Worm (Caenorhabditis elegans) whole organism, young adult: ENCODE measurements around the gene C55A1.1.

Experiments used
- B0261.1 ChIP-seq: sonication (generic microtip); optimal IDR thresholded peaks from 2 replicates; lab custom pipeline; 2016; ENCODE audit warnings: mild to moderate bottlenecking, missing genetic modification characterization, moderate library complexity, missing compliant biosample characterization
- B0336.3 ChIP-seq: fragments of 200-800 bp; sonication (Bioruptor generic); IDR thresholded peaks from 2 replicates; pipeline ENCODE4 v1.3.6; 2022; ENCODE audit warnings: missing genetic modification characterization, missing compliant biosample characterization
- C06A6.2 ChIP-seq: fragments of 200-800 bp; sonication (Bioruptor generic); conservative IDR thresholded peaks from 2 replicates; pipeline ENCODE4 v1.3.6; 2022; ENCODE audit warnings: missing genetic modification characterization, missing compliant biosample characterization
- C17E4.6 ChIP-seq: fragments of 200-800 bp; sonication (Bioruptor generic); IDR thresholded peaks from 2 replicates; pipeline ENCODE4 v1.3.6; 2022; ENCODE audit warnings: missing genetic modification reagents, missing genetic modification characterization, missing compliant biosample characterization
- D2030.7 ChIP-seq: fragments of 200-800 bp; sonication (Bioruptor generic); IDR thresholded peaks from 2 replicates; pipeline ENCODE4 v1.3.6; 2022; ENCODE audit warnings: missing genetic modification reagents, missing genetic modification characterization, missing compliant biosample characterization
- F23B12.7 ChIP-seq: sonication (generic microtip); optimal IDR thresholded peaks from 2 replicates; lab custom pipeline; 2017; ENCODE audit warnings: missing genetic modification characterization, mild to moderate bottlenecking, missing compliant biosample characterization, antibody characterized with exemption, moderate library complexity; ENCODE audit not compliant: insufficient read depth
- F57A8.1 ChIP-seq: fragments of 200-800 bp; sonication (Bioruptor generic); optimal IDR thresholded peaks from 2 replicates; lab custom pipeline; 2018; ENCODE audit warnings: mild to moderate bottlenecking, missing genetic modification characterization, moderate library complexity, missing compliant biosample characterization
- T07F8.4 ChIP-seq: sonication (generic microtip); optimal IDR thresholded peaks from 2 replicates; lab custom pipeline; 2016; ENCODE audit warnings: mild to moderate bottlenecking, missing genetic modification characterization, moderate library complexity, missing compliant biosample characterization
- T26A5.8 ChIP-seq: sonication (generic microtip); optimal IDR thresholded peaks from 2 replicates; lab custom pipeline; 2016; ENCODE audit warnings: missing genetic modification characterization, missing compliant biosample characterization
- Y53G8AR.9 ChIP-seq: fragments of 200-800 bp; sonication (Bioruptor generic); conservative IDR thresholded peaks from 2 replicates; pipeline ENCODE4 v1.3.6; 2022; ENCODE audit warnings: missing genetic modification reagents, missing genetic modification characterization, missing compliant biosample characterization
- Y95B8A.8 ChIP-seq: fragments of 200-800 bp; sonication (Bioruptor generic); IDR thresholded peaks from 2 replicates; pipeline ENCODE4 v1.3.6; 2022; ENCODE audit warnings: missing genetic modification reagents, missing genetic modification characterization, missing compliant biosample characterization
- ZK185.1 ChIP-seq: sonication (generic microtip); optimal IDR thresholded peaks from 2 replicates; lab custom pipeline; 2016; ENCODE audit warnings: mild to moderate bottlenecking, missing genetic modification characterization, missing compliant biosample characterization; ENCODE audit not compliant: poor library complexity, severe bottlenecking
- ama-1 ChIP-seq, 3 experiments: fragments of 150-350 bp in 1 of 3; sonication (generic microtip) in 2 of 3; optimal IDR thresholded peaks; 2 replicates each; lab custom pipeline; 2014 to 2018; ENCODE audit warnings: missing biosample characterization in 2 of 3, missing genetic modification characterization in 2 of 3, missing genetic modification reagents in 2 of 3
- aptf-2 ChIP-seq: fragments of 200-800 bp; sonication (Bioruptor generic); conservative IDR thresholded peaks from 2 replicates; pipeline ENCODE4 v1.3.6; 2022; ENCODE audit warnings: missing genetic modification reagents, missing genetic modification characterization, missing compliant biosample characterization
- atf-7 ChIP-seq: sonication (generic microtip); optimal IDR thresholded peaks from 2 replicates; lab custom pipeline; 2017; ENCODE audit warnings: mild to moderate bottlenecking, missing genetic modification characterization, missing compliant biosample characterization
- attf-5 ChIP-seq: fragments of 200-800 bp; sonication (Bioruptor generic); optimal IDR thresholded peaks from 2 replicates; lab custom pipeline; 2018; ENCODE audit warnings: mild to moderate bottlenecking, missing genetic modification characterization, missing compliant biosample characterization
- bed-1 ChIP-seq: fragments of 200-800 bp; sonication (Bioruptor generic); IDR thresholded peaks from 2 replicates; pipeline ENCODE4 v1.3.6; 2022; ENCODE audit warnings: missing genetic modification reagents, missing genetic modification characterization, missing compliant biosample characterization
- ccch-3 ChIP-seq: fragments of 200-800 bp; sonication (Bioruptor generic); optimal IDR thresholded peaks from 2 replicates; lab custom pipeline; 2018; ENCODE audit warnings: mild to moderate bottlenecking, missing genetic modification characterization, missing compliant biosample characterization
- cebp-1 ChIP-seq, 2 experiments: fragments of 200-800 bp in 1 of 2; sonication (Bioruptor generic) in 1 of 2; sonication (generic microtip) in 1 of 2; IDR thresholded peaks in 1 of 2; optimal IDR thresholded peaks in 1 of 2; 2 replicates each; pipeline versions ENCODE4 v1.3.6 to Lab custom; 2017 to 2022; ENCODE audit warnings: missing compliant biosample characterization in 2 of 2, missing genetic modification characterization in 2 of 2, mild to moderate bottlenecking in 1 of 2, missing genetic modification reagents in 1 of 2, moderate library complexity in 1 of 2
- cebp-2 ChIP-seq: fragments of 200-800 bp; sonication (Bioruptor generic); IDR thresholded peaks from 2 replicates; pipeline ENCODE4 v1.3.6; 2022; ENCODE audit warnings: missing genetic modification characterization, missing compliant biosample characterization
- ceh-100 ChIP-seq: fragments of 200-800 bp; sonication (Bioruptor generic); IDR thresholded peaks from 2 replicates; pipeline ENCODE4 v1.3.6; 2022; ENCODE audit warnings: missing genetic modification reagents, missing genetic modification characterization, missing compliant biosample characterization
- ceh-58 ChIP-seq: fragments of 200-800 bp; sonication (Bioruptor generic); IDR thresholded peaks from 2 replicates; pipeline ENCODE4 v1.3.6; 2022; ENCODE audit warnings: missing genetic modification characterization, missing compliant biosample characterization
- ceh-79 ChIP-seq: sonication (generic microtip); optimal IDR thresholded peaks from 2 replicates; lab custom pipeline; 2017; ENCODE audit warnings: mild to moderate bottlenecking, missing genetic modification characterization, missing compliant biosample characterization
- chd-7 ChIP-seq: sonication (generic microtip); optimal IDR thresholded peaks from 2 replicates; lab custom pipeline; 2016; ENCODE audit warnings: mild to moderate bottlenecking, missing genetic modification characterization, moderate library complexity, missing compliant biosample characterization
- dox-1 ChIP-seq: fragments of 200-800 bp; sonication (Bioruptor generic); IDR thresholded peaks from 2 replicates; pipeline ENCODE4 v1.3.6; 2022; ENCODE audit warnings: missing genetic modification reagents, missing genetic modification characterization, missing compliant biosample characterization
- egl-44 ChIP-seq: fragments of 200-800 bp; sonication (Bioruptor generic); IDR thresholded peaks from 2 replicates; pipeline ENCODE4 v1.3.6; 2022; ENCODE audit warnings: missing genetic modification reagents, missing genetic modification characterization, missing compliant biosample characterization
- egrh-3 ChIP-seq: fragments of 200-800 bp; sonication (Bioruptor generic); IDR thresholded peaks from 2 replicates; pipeline ENCODE4 v1.3.6; 2022; ENCODE audit warnings: missing genetic modification reagents, missing genetic modification characterization, missing compliant biosample characterization
- ekl-4 ChIP-seq: fragments of 200-800 bp; sonication (Bioruptor generic); IDR thresholded peaks from 2 replicates; pipeline ENCODE4 v1.3.6; 2022; ENCODE audit warnings: missing genetic modification reagents, missing genetic modification characterization, missing compliant biosample characterization
- fkh-3 ChIP-seq: sonication (generic microtip); optimal IDR thresholded peaks from 2 replicates; lab custom pipeline; 2016; ENCODE audit warnings: mild to moderate bottlenecking, missing genetic modification characterization, missing compliant biosample characterization
- lag-1 ChIP-seq: fragments of 200-800 bp; sonication (Bioruptor generic); IDR thresholded peaks from 2 replicates; pipeline ENCODE4 v1.3.6; 2022; ENCODE audit warnings: missing genetic modification reagents, missing genetic modification characterization, missing compliant biosample characterization
- lin-26 ChIP-seq: fragments of 200-800 bp; sonication (Bioruptor generic); IDR thresholded peaks from 2 replicates; pipeline ENCODE4 v1.3.6; 2022; ENCODE audit warnings: missing genetic modification reagents, missing genetic modification characterization, missing compliant biosample characterization
- lin-54 ChIP-seq: fragments of 200-800 bp; sonication (Bioruptor generic); optimal IDR thresholded peaks from 2 replicates; lab custom pipeline; 2018; ENCODE audit warnings: mild to moderate bottlenecking, missing genetic modification characterization, missing compliant biosample characterization
- lir-1 ChIP-seq: fragments of 200-800 bp; sonication (Bioruptor generic); conservative IDR thresholded peaks from 2 replicates; pipeline ENCODE4 v1.3.6; 2022; ENCODE audit warnings: missing genetic modification reagents, missing genetic modification characterization, missing compliant biosample characterization
- madf-6 ChIP-seq: fragments of 200-800 bp; sonication (Bioruptor generic); IDR thresholded peaks from 2 replicates; pipeline ENCODE4 v1.3.6; 2022; ENCODE audit warnings: missing genetic modification reagents, missing genetic modification characterization, missing compliant biosample characterization
- madf-8 ChIP-seq: fragments of 200-800 bp; sonication (Bioruptor generic); conservative IDR thresholded peaks from 2 replicates; pipeline ENCODE4 v1.3.6; 2022; ENCODE audit warnings: missing genetic modification reagents, missing genetic modification characterization, missing compliant biosample characterization
- nfyb-1 ChIP-seq: fragments of 200-800 bp; sonication (Bioruptor generic); IDR thresholded peaks from 2 replicates; pipeline ENCODE4 v1.3.6; 2022; ENCODE audit warnings: missing genetic modification reagents, missing genetic modification characterization, missing compliant biosample characterization
- nhr-179 ChIP-seq: sonication (generic microtip); optimal IDR thresholded peaks from 2 replicates; lab custom pipeline; 2016; ENCODE audit warnings: mild to moderate bottlenecking, missing genetic modification characterization, missing compliant biosample characterization
- nhr-80 ChIP-seq: sonication (generic microtip); optimal IDR thresholded peaks from 2 replicates; lab custom pipeline; 2016; ENCODE audit warnings: missing genetic modification characterization, missing compliant biosample characterization
- nhr-90 ChIP-seq: sonication (generic microtip); optimal IDR thresholded peaks from 2 replicates; lab custom pipeline; 2016; ENCODE audit warnings: missing genotype, mild to moderate bottlenecking, missing genetic modification characterization, missing compliant biosample characterization
- pha-4 ChIP-seq: fragments of 150-350 bp; sonication (generic microtip); optimal IDR thresholded peaks from 2 replicates; lab custom pipeline; 2014; ENCODE audit warnings: missing biosample characterization, missing genetic modification reagents, missing genetic modification characterization
- repo-1 ChIP-seq: sonication (generic microtip); optimal IDR thresholded peaks from 2 replicates; lab custom pipeline; 2017; ENCODE audit warnings: mild to moderate bottlenecking, missing genetic modification characterization, missing compliant biosample characterization
- snpc-4 ChIP-seq, 5 experiments: fragments of 150-350 bp in 1 of 5; sonication (generic microtip) in 4 of 5; optimal IDR thresholded peaks; 2 replicates each; lab custom pipeline; 2014 to 2018; ENCODE audit warnings: missing genetic modification characterization in 5 of 5, missing biosample characterization in 3 of 5, antibody characterized with exemption in 2 of 5, mild to moderate bottlenecking in 2 of 5, missing compliant biosample characterization in 2 of 5, missing genotype in 2 of 5, moderate library complexity in 2 of 5, missing genetic modification reagents in 1 of 5
- tbp1 ChIP-seq: fragments of 200-800 bp; sonication (Bioruptor generic); optimal IDR thresholded peaks from 2 replicates; lab custom pipeline; 2018; ENCODE audit warnings: mild to moderate bottlenecking, missing genetic modification characterization, missing compliant biosample characterization
- tbx-9 ChIP-seq: sonication (generic microtip); optimal IDR thresholded peaks from 2 replicates; lab custom pipeline; 2016; ENCODE audit warnings: borderline replicate concordance, missing genetic modification characterization, inconsistent platforms, missing compliant biosample characterization
- unc-62 ChIP-seq: fragments of 150-350 bp; optimal IDR thresholded peaks from 2 replicates; lab custom pipeline; 2014; ENCODE audit warnings: missing biosample characterization, missing genetic modification reagents, missing genetic modification characterization
- zfh-2 ChIP-seq: fragments of 200-800 bp; sonication (Bioruptor generic); conservative IDR thresholded peaks from 2 replicates; pipeline ENCODE4 v1.3.6; 2022; ENCODE audit warnings: missing genetic modification reagents, missing genetic modification characterization, missing compliant biosample characterization
- ztf-22 ChIP-seq: fragments of 200-800 bp; sonication (Bioruptor generic); optimal IDR thresholded peaks from 2 replicates; lab custom pipeline; 2018; ENCODE audit warnings: mild to moderate bottlenecking, missing genetic modification characterization, moderate library complexity, missing compliant biosample characterization
- ztf-26 ChIP-seq: sonication (generic microtip); optimal IDR thresholded peaks from 2 replicates; lab custom pipeline; 2017; ENCODE audit warnings: missing genetic modification characterization, missing compliant biosample characterization

C55A1.1 gene

ce11 chrV:15666718-15667117 is 45.1 kb downstream of the C55A1.1 start:
- TF ChIP-seq nhr-179 (no peak), nhr-80 (peak; percentile 96), lir-1 (GFP tag; lab: Robert Waterston, UW) (0 out of 2 replicates have a peak, but pooled peaks have one; percentile 11), ceh-58 (GFP tag; lab: Robert Waterston, UW) (no peak), T07F8.4 (tag; lab: Kevin White, UChicago) (no peak), madf-6 (GFP tag; lab: Robert Waterston, UW) (no peak), repo-1 (tag; lab: Kevin White, UChicago) (no peak), Y95B8A.8 (GFP tag; lab: Robert Waterston, UW) (no peak), T26A5.8 (tag; lab: Kevin White, UChicago) (no peak), bed-1 (GFP tag; lab: Robert Waterston, UW) (no peak), ztf-26 (tag; lab: Kevin White, UChicago) (no peak), madf-8 (no peak), unc-62 (GFP tag; lab: Kevin White, UChicago) (peak; percentile 20), ceh-79 (tag; lab: Kevin White, UChicago) (no peak), C06A6.2 (GFP tag; lab: Robert Waterston, UW) (no peak), F57A8.1 (GFP tag; lab: Kevin White, UChicago) (no peak), D2030.7 (no peak), attf-5 (no peak), F23B12.7 (tag; lab: Kevin White, UChicago) (no peak), lag-1 (no peak), chd-7 (tag; lab: Kevin White, UChicago) (no peak), Y53G8AR.9 (GFP tag; lab: Robert Waterston, UW) (no peak), pha-4 (tag; lab: Kevin White, UChicago) (peak; percentile 72), ceh-100 (GFP tag; lab: Robert Waterston, UW) (no peak), egrh-3 (GFP tag; lab: Robert Waterston, UW) (no peak), cebp-2 (GFP tag; lab: Robert Waterston, UW) (no peak), zfh-2 (GFP tag; lab: Robert Waterston, UW) (no peak), ztf-22 (peak; percentile 46), ccch-3 (GFP tag; lab: Kevin White, UChicago) (no peak), snpc-4 (GFP tag; optimal IDR thresholded peaks at IDR 0.05; lab: Kevin White, UChicago) (no peak), snpc-4 (tag; optimal IDR thresholded peaks at IDR 0.05; lab: Kevin White, UChicago) (no peak), fkh-3 (tag; lab: Kevin White, UChicago) (no peak), nhr-90 (tag; lab: Kevin White, UChicago) (no peak), aptf-2 (GFP tag; lab: Robert Waterston, UW) (no peak), tbx-9 (tag; lab: Kevin White, UChicago) (no peak), dox-1 (GFP tag; lab: Robert Waterston, UW) (0 out of 2 replicates have a peak, but pooled peaks have one; percentile 49), B0336.3 (GFP tag; lab: Robert Waterston, UW) (no peak), egl-44 (GFP tag; lab: Robert Waterston, UW) (no peak), lin-54 (GFP tag; lab: Kevin White, UChicago) (no peak), C17E4.6 (no peak), cebp-1 (GFP tag; IDR thresholded peaks at IDR 0.05; lab: Robert Waterston, UW) (peak; percentile 47; the same call in 1 of the 2 replicates), cebp-1 (tag; optimal IDR thresholded peaks at IDR 0.05; lab: Kevin White, UChicago) (no peak), ZK185.1 (tag; lab: Kevin White, UChicago) (no peak), ekl-4 (GFP tag; lab: Robert Waterston, UW) (no peak), nfyb-1 (GFP tag; lab: Robert Waterston, UW) (0 out of 2 replicates have a peak, but pooled peaks have one; percentile 11), B0261.1 (no peak), ama-1 (optimal IDR thresholded peaks at IDR 0.05; lab: Kevin White, UChicago) (no peak), ama-1 (GFP tag; optimal IDR thresholded peaks at IDR 0.05; lab: Kevin White, UChicago) (no peak), lin-26 (GFP tag; lab: Robert Waterston, UW) (no peak), atf-7 (tag; lab: Kevin White, UChicago) (peak; percentile 64), tbp1 (GFP tag; lab: Kevin White, UChicago) (peak; percentile 25)
